Fruit fly (Drosophila melanogaster): ENCODE measurements around the gene skd.

The skd gene

DNA sequence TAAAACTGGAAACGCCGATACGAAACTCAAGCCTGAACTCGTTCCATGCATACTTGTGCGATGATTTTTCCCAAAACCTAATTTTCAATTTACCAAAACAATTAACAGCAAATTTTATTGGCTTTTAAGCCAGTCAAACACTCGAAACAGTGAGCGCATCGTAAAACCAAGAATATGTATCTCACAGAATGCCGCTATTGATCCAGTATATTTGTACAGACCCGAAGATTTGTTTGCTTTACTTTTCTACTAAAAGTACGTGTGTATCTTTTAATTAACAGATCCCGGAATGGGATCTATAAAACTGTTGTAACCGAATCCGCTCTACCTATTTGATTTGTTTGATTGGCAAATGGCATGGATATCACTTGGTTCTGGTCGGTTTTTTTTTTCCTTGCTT is 73.1 kb downstream of the skd start (continued):
- TF ChIP-seq mld (GFP tag; IDR thresholded peaks at IDR 0.05; ENCODE audit: partially characterized antibody) (no peak), CG1603 (tag; optimal IDR thresholded peaks at IDR 0.05) (peak; percentile 39)

- peak; percentile 65 for TF ChIP-seq Drgx (GFP tag; IDR thresholded peaks at IDR 0.05)
- peak; percentile 1 for TF ChIP-seq CG2712 (tag; optimal IDR thresholded peaks at IDR 0.05)
- no peak for TF ChIP-seq HLH3B (GFP tag; IDR thresholded peaks at IDR 0.05)
- peak; percentile 33; the same call in 1 of the 2 replicates for TF ChIP-seq sisA (GFP tag; IDR thresholded peaks at IDR 0.05)
- TF ChIP-seq Pdp1 (GFP tag; optimal IDR thresholded peaks at IDR 0.05): no peak
- no peak for TF ChIP-seq CG10959 (GFP tag; IDR thresholded peaks at IDR 0.05)
- TF ChIP-seq Xrp1 (GFP tag; IDR thresholded peaks at IDR 0.05): 0 out of 2 replicates have a peak, but pooled peaks have one; percentile 52
- no peak for TF ChIP-seq pita (GFP tag; optimal IDR thresholded peaks at IDR 0.05)
- TF ChIP-seq vvl (GFP tag; IDR thresholded peaks at IDR 0.05): 0 out of 2 replicates have a peak, but pooled peaks have one; percentile 42
- TF ChIP-seq Spps (tag; optimal IDR thresholded peaks at IDR 0.05): no peak
- TF ChIP-seq Rfx (GFP tag; IDR thresholded peaks at IDR 0.05): 0 out of 2 replicates have a peak, but pooled peaks have one; percentile 9
- TF ChIP-seq Sox102F (GFP tag; optimal IDR thresholded peaks at IDR 0.05): peak; percentile 41
- TF ChIP-seq schlank (tag; optimal IDR thresholded peaks at IDR 0.05): no peak
- TF ChIP-seq CG2202 (tag; optimal IDR thresholded peaks at IDR 0.05): no peak
- TF ChIP-seq Ravus (GFP tag; IDR thresholded peaks at IDR 0.05): no peak
- TF ChIP-seq bowl (GFP tag; IDR thresholded peaks at IDR 0.05): no peak
- TF ChIP-seq CHES-1-like (GFP tag; optimal IDR thresholded peaks at IDR 0.05): no peak
- TF ChIP-seq dmrt11E (tag; optimal IDR thresholded peaks at IDR 0.05): peak; percentile 5
- TF ChIP-seq CG6854 (GFP tag; optimal IDR thresholded peaks at IDR 0.05): no peak
- TF ChIP-seq crp (GFP tag; optimal IDR thresholded peaks at IDR 0.05): no peak
- TF ChIP-seq CG6689 (GFP tag; IDR thresholded peaks at IDR 0.05): peak; percentile 38
- TF ChIP-seq CG16815 (GFP tag; optimal IDR thresholded peaks at IDR 0.05): no peak
- TF ChIP-seq CG1603 (tag; optimal IDR thresholded peaks at IDR 0.05): peak; percentile 34
- no peak for TF ChIP-seq CG12219 (GFP tag; optimal IDR thresholded peaks at IDR 0.05)
- TF ChIP-seq sens (GFP tag): peak; percentile 44
- no peak for TF ChIP-seq prd (optimal IDR thresholded peaks at IDR 0.05)
- peak; percentile 34; the same call in 1 of the 3 replicates for TF ChIP-seq prd (GFP tag; IDR thresholded peaks at IDR 0.05)
- TF ChIP-seq CG8765 (GFP tag; IDR thresholded peaks at IDR 0.05): no peak
- TF ChIP-seq CG2678 (tag; optimal IDR thresholded peaks at IDR 0.05): no peak
- 0 out of 3 replicates have a peak, but pooled peaks have one; percentile 29 for TF ChIP-seq CG11093 (GFP tag; IDR thresholded peaks at IDR 0.05)
- 0 out of 3 replicates have a peak, but pooled peaks have one; percentile 29 for TF ChIP-seq H15 (GFP tag; IDR thresholded peaks at IDR 0.05)
- no peak for TF ChIP-seq cato (GFP tag; optimal IDR thresholded peaks at IDR 0.05; ENCODE audit: borderline replicate concordance)
- no peak for TF ChIP-seq Kr (GFP tag; optimal IDR thresholded peaks at IDR 0.05)
- TF ChIP-seq pros (GFP tag; optimal IDR thresholded peaks at IDR 0.05): no peak
- TF ChIP-seq ranshi (GFP tag; IDR thresholded peaks at IDR 0.05): 0 out of 2 replicates have a peak, but pooled peaks have one; percentile 14
- no peak for TF ChIP-seq gcm2 (GFP tag; optimal IDR thresholded peaks at IDR 0.05)
- 0 out of 3 replicates have a peak, but pooled peaks have one; percentile 41 for TF ChIP-seq gce (GFP tag; IDR thresholded peaks at IDR 0.05)
- TF ChIP-seq Ets65A (GFP tag): peak; percentile 55
- no peak for TF ChIP-seq BtbVII (GFP tag; optimal IDR thresholded peaks at IDR 0.05)
- TF ChIP-seq E2f1 (GFP tag; IDR thresholded peaks at IDR 0.05): 0 out of 2 replicates have a peak, but pooled peaks have one; percentile 16
- no peak for TF ChIP-seq Dll (GFP tag; IDR thresholded peaks at IDR 0.05; ENCODE audit: partially characterized antibody)
- TF ChIP-seq Antp (GFP tag; optimal IDR thresholded peaks at IDR 0.05): no peak
- TF ChIP-seq gsb-n (tag; optimal IDR thresholded peaks at IDR 0.05): peak; percentile 46
- no peak for TF ChIP-seq CG11398 (GFP tag; optimal IDR thresholded peaks at IDR 0.05)
- peak; percentile 73 for TF ChIP-seq D19A (tag; optimal IDR thresholded peaks at IDR 0.05)
Observed at dm6 chr3L:20952622-20953618, 74.3 kb downstream of the skd start.
